Worm (Caenorhabditis elegans): ENCODE results near the gene T16G1.18.

Gene T16G1.18

DNA sequence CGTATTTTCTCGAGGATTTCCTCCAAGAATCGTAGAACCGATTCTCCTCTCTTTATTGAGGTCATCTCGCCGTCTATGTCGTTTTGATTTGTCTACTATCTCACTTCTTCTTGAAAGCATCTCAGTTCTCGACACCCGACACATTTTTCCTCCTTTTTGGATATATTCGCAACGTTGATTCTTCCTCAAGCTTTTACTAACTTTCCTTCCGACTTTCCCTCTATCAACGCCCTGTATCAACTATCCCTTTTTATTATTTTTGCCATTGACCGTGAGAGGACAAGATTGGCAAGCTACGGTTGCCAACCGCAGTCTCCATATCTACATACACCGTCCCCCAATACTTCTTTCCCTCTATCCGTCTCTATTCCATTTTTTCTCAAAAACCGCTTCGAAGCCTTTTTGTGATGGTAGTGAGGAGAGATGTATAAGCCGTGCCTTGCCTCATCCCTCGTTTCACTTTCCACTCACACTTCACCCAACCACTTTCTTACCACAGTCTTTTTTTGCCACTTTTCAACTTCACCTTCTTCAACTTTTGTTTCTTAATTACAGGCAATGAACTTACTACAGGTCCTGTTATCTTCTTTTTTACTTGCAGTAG lies 22.1 kb upstream of the T16G1.18 start, which contains the start of gene T16G1.2:
Gene T16G1.2, plus strand, starts transcription at position 554 of the 604 bp plus-strand sequence.
- no peak for TF ChIP-seq tab-1 (GFP tag; IDR thresholded peaks at IDR 0.05)
- TF ChIP-seq med-1 (GFP tag; optimal IDR thresholded peaks at IDR 0.05; ENCODE audit: insufficient read depth), result no peak
- TF ChIP-seq T22C8.4 (GFP tag; IDR thresholded peaks at IDR 0.05), result no peak
- TF ChIP-seq flt-1 (GFP tag; IDR thresholded peaks at IDR 0.05), result no peak
- no peak for TF ChIP-seq ztf-23 (GFP tag; IDR thresholded peaks at IDR 0.05)
- TF ChIP-seq klf-2 (GFP tag; conservative IDR thresholded peaks at IDR 0.05), result no peak

DNA sequence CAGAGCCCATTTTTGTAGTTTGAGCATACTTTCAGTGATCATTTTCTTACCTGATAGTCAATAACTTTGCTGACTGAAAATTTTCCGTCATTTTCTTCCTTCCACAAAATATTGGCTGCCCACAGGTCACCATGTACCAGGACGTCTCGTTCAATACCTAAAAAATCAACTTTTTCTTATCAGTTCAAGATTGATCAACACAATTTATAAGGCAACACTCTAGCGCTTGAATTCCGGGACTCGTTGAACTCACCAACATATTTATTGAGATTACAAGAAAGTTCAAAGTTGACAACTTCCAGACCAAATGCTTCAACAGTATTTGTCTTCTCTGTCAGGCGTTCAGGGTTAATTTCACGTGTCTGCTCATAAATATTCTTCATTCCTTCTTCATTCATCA lies 17.4 kb upstream of the T16G1.18 start:
- TF ChIP-seq ztf-23 (GFP tag; IDR thresholded peaks at IDR 0.05) (no peak), klf-2 (GFP tag; conservative IDR thresholded peaks at IDR 0.05) (no peak), med-1 (GFP tag; optimal IDR thresholded peaks at IDR 0.05; ENCODE audit: insufficient read depth) (no peak), T22C8.4 (GFP tag; IDR thresholded peaks at IDR 0.05) (no peak), tab-1 (GFP tag; IDR thresholded peaks at IDR 0.05) (no peak), ztf-29 (GFP tag; IDR thresholded peaks at IDR 0.05) (no peak), ref-1 (GFP tag; conservative IDR thresholded peaks at IDR 0.05) (no peak), flt-1 (GFP tag; IDR thresholded peaks at IDR 0.05) (no peak)

DNA sequence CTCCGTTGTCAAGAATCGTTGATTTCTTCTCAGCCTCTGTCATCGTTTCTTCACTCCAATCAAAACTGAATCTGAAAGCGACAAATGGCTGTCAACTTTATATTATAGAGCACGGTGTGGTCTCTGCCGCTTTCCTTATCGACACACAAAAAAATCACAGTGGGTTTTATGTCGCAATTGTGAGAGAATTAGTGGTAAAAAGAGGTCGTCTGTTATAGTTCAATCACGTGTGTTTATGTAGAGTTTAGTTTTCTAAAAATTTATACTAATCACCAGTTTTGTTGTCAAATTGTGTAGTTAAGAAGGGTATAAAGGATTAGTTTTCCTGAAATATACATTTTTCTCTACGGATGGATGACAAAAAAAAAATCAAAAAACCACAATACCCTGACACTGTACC lies 16.1 kb upstream of the T16G1.18 start, which contains the start of gene T16G1.7:
Gene T16G1.7, minus strand, starts transcription at position 137 of the 400 bp plus-strand sequence.
- TF ChIP-seq ztf-23 (GFP tag; IDR thresholded peaks at IDR 0.05) (no peak), cog-1 (tag; optimal IDR thresholded peaks at IDR 0.05) (no peak), T22C8.4 (GFP tag; IDR thresholded peaks at IDR 0.05) (no peak), ref-1 (GFP tag; conservative IDR thresholded peaks at IDR 0.05) (no peak), ztf-29 (GFP tag; IDR thresholded peaks at IDR 0.05) (no peak), flt-1 (GFP tag; IDR thresholded peaks at IDR 0.05) (no peak)

DNA sequence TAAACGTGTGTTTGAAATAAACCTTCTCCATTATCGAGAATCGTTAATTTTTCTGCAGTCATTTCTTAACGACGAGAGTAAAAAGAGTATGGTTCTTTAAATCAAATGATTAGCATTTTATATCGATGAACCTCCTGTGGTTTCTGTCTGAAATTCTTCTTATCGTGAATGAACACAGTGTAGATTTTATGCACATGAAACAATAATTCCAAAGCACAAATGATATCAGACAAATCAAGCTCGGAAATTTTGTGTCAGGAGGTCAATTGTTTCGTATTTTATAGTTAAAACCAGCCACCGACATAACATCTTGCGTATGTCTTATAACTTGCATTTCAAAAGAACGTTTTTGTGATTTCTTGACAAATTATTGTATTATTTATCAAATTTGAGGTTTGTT lies 14.0 kb upstream of the T16G1.18 start, which contains the start of gene T16G1.6:
Gene T16G1.6, minus strand, starts transcription at position 77 of the 400 bp plus-strand sequence.
- TF ChIP-seq flt-1 (GFP tag; IDR thresholded peaks at IDR 0.05) (no peak), tab-1 (GFP tag; IDR thresholded peaks at IDR 0.05) (no peak), klf-2 (GFP tag; conservative IDR thresholded peaks at IDR 0.05) (no peak), ztf-29 (GFP tag; IDR thresholded peaks at IDR 0.05) (no peak), cog-1 (tag; optimal IDR thresholded peaks at IDR 0.05) (no peak), med-1 (GFP tag; optimal IDR thresholded peaks at IDR 0.05; ENCODE audit: insufficient read depth) (no peak), T22C8.4 (GFP tag; IDR thresholded peaks at IDR 0.05) (no peak), ztf-23 (GFP tag; IDR thresholded peaks at IDR 0.05) (no peak), ref-1 (GFP tag; conservative IDR thresholded peaks at IDR 0.05) (no peak)

DNA sequence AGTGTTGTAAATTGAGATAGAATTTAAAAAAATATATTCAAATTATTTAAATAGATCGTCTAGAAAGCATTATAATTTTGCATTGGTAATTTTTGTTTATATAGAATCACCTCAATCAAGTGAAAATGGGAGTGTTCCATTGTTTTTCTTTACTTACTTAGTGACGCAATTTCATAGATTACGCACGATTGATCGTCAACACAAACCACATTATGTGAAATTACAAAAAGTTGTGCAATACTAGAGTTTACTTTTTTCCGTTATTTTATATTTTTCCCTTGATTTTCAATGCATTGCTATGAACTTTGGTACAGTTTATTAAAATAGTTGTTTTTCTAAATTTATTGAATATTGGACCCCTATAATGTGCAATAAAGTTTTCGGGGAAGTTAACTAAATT lies 11.7 kb upstream of the T16G1.18 start, which contains the start of gene T16G1.5:
Gene T16G1.5, minus strand, starts transcription at position 119 of the 400 bp plus-strand sequence.
- TF ChIP-seq flt-1 (GFP tag; IDR thresholded peaks at IDR 0.05), result no peak
- TF ChIP-seq med-1 (GFP tag; optimal IDR thresholded peaks at IDR 0.05; ENCODE audit: insufficient read depth), result no peak
- no peak for TF ChIP-seq T22C8.4 (GFP tag; IDR thresholded peaks at IDR 0.05)
- no peak for TF ChIP-seq klf-2 (GFP tag; conservative IDR thresholded peaks at IDR 0.05)
- no peak for TF ChIP-seq cog-1 (tag; optimal IDR thresholded peaks at IDR 0.05)
- no peak for TF ChIP-seq ztf-29 (GFP tag; IDR thresholded peaks at IDR 0.05)
- TF ChIP-seq tab-1 (GFP tag; IDR thresholded peaks at IDR 0.05), result no peak
- TF ChIP-seq ztf-23 (GFP tag; IDR thresholded peaks at IDR 0.05), result no peak
- TF ChIP-seq ref-1 (GFP tag; conservative IDR thresholded peaks at IDR 0.05), result no peak

DNA sequence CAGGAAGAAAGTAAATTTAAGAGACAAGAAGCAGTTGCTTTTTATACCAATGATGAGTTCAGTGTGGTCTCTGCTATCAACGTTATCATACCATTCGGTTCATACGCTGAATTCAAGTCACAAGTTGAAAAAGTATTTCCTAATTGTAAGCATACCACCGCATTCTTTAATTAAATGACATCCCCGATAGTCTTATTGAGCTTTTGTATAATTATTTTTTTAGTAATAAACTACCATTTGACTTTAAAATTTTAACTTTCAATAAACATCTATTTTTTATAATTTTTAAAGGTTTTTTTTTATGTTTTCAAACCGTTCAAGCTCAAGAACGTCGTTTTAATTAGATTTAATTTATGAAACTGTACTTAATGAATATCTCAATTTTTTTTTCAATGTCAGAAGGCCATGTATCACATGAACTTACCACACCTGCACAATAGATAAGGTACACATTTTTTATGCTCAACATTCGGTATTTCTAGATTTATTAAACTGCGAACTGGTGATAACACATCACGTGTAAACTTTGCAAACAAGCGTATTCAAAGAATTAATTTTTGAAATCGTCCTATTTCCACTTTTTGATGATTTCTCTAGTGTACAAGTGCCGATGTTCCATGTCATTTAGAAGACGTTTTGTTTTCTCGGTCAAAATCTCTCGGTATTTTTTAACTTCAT lies 9.2 kb upstream of the T16G1.18 start, which contains the start of gene T16G1.4:
Gene T16G1.4, minus strand, starts transcription at position 51 of the 678 bp plus-strand sequence.
- TF ChIP-seq med-1 (GFP tag; optimal IDR thresholded peaks at IDR 0.05; ENCODE audit: insufficient read depth), result no peak
- TF ChIP-seq ztf-29 (GFP tag; IDR thresholded peaks at IDR 0.05), result no peak
- TF ChIP-seq ref-1 (GFP tag; conservative IDR thresholded peaks at IDR 0.05), result no peak
- no peak for TF ChIP-seq tab-1 (GFP tag; IDR thresholded peaks at IDR 0.05)
- TF ChIP-seq T22C8.4 (GFP tag; IDR thresholded peaks at IDR 0.05), result no peak
- TF ChIP-seq ztf-23 (GFP tag; IDR thresholded peaks at IDR 0.05), result no peak
- TF ChIP-seq flt-1 (GFP tag; IDR thresholded peaks at IDR 0.05), result no peak
- TF ChIP-seq cog-1 (tag; optimal IDR thresholded peaks at IDR 0.05), result no peak
- no peak for TF ChIP-seq klf-2 (GFP tag; conservative IDR thresholded peaks at IDR 0.05)

DNA sequence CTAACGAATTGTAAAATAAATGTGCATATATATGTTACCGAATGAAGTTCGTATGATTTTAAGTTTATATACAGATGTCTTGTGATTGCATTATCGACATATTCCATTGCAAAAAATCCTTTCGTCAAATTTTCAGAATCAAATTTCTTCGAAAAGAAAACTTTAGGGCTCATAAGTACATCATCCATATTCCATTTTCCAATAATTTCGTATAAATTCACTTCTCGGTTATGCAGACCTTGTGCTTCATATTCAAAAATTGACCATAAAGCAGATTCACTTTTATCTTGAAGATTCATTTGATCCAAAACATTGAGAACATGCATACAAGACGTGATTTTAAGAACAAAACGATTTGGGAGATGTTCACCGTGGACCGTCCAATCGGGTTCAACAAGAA lies 7.7 kb upstream of the T16G1.18 start:
- TF ChIP-seq med-1 (GFP tag; optimal IDR thresholded peaks at IDR 0.05; ENCODE audit: insufficient read depth) (no peak), T22C8.4 (GFP tag; IDR thresholded peaks at IDR 0.05) (no peak), ztf-23 (GFP tag; IDR thresholded peaks at IDR 0.05) (no peak), flt-1 (GFP tag; IDR thresholded peaks at IDR 0.05) (no peak), tab-1 (GFP tag; IDR thresholded peaks at IDR 0.05) (no peak), klf-2 (GFP tag; conservative IDR thresholded peaks at IDR 0.05) (no peak), cog-1 (tag; optimal IDR thresholded peaks at IDR 0.05) (no peak), ref-1 (GFP tag; conservative IDR thresholded peaks at IDR 0.05) (no peak), ztf-29 (GFP tag; IDR thresholded peaks at IDR 0.05) (no peak)

DNA sequence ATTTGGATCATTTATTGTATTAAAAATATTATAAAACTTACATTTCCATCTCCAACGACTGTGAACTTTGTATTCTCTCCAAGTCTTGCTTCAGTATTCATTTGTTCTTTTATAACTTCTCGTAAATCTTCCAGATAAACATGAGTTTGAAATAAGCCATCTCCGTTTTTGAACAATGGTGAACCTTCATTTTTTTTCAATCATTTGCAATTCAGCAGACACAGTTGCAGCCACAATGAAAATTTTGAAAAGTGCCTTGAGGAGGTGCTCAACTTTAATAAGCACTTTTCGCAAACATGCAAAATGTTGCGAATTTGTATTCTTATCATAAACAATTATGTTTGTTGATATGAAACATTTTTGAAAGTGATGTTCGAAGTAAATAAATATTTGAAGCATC lies 6.9 kb upstream of the T16G1.18 start, which contains the start of gene T16G1.3:
Gene T16G1.3, minus strand, starts transcription at position 101 of the 400 bp plus-strand sequence.
- TF ChIP-seq cog-1 (tag; optimal IDR thresholded peaks at IDR 0.05) (no peak), tab-1 (GFP tag; IDR thresholded peaks at IDR 0.05) (no peak), ztf-29 (GFP tag; IDR thresholded peaks at IDR 0.05) (no peak), ztf-23 (GFP tag; IDR thresholded peaks at IDR 0.05) (no peak), T22C8.4 (GFP tag; IDR thresholded peaks at IDR 0.05) (no peak), ref-1 (GFP tag; conservative IDR thresholded peaks at IDR 0.05) (no peak)

DNA sequence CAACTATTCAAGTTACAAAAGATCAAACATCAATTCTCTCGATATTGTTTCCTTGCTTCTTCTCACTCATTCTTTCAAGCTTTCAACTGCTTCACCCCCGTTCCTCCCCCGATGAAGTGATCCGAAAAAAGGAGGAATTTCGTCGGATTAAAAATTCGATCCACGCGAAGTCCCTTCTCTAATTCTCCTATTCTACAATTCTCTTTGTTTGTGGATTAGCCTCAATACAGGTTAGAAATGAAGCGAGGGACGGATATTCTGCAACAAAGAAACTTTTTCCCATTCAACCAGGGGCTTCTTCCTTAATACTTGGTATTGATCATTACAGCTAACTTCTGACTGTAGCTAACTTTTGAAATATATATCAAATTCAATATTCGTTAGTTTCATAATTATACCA lies 6.3 kb upstream of the T16G1.18 start, which contains the start of gene grl-2:
Gene grl-2, plus strand, starts transcription at position 301 of the 400 bp plus-strand sequence.
- no peak for TF ChIP-seq ref-1 (GFP tag; conservative IDR thresholded peaks at IDR 0.05)
- TF ChIP-seq klf-2 (GFP tag; conservative IDR thresholded peaks at IDR 0.05), result no peak
- no peak for TF ChIP-seq tab-1 (GFP tag; IDR thresholded peaks at IDR 0.05)
- TF ChIP-seq med-1 (GFP tag; optimal IDR thresholded peaks at IDR 0.05; ENCODE audit: insufficient read depth), result no peak
- TF ChIP-seq flt-1 (GFP tag; IDR thresholded peaks at IDR 0.05), result no peak
- TF ChIP-seq cog-1 (tag; optimal IDR thresholded peaks at IDR 0.05), result no peak
- TF ChIP-seq T22C8.4 (GFP tag; IDR thresholded peaks at IDR 0.05), result no peak
- no peak for TF ChIP-seq ztf-29 (GFP tag; IDR thresholded peaks at IDR 0.05)
- TF ChIP-seq ztf-23 (GFP tag; IDR thresholded peaks at IDR 0.05), result no peak

All from whole organism, midembryonic.